Worm (Caenorhabditis elegans) whole organism, midembryonic: ENCODE data around the gene hsp-1.

Experiments used
- T22C8.4 ChIP-seq: fragments of 200-800 bp; sonication (Bioruptor generic); IDR thresholded peaks from 2 replicates; pipeline ENCODE4 v1.3.6; 2022; ENCODE audit warnings: missing genetic modification characterization, missing compliant biosample characterization
- cog-1 ChIP-seq: sonication (generic microtip); optimal IDR thresholded peaks from 2 replicates; lab custom pipeline; 2016; ENCODE audit warnings: missing genetic modification characterization, missing compliant biosample characterization
- flt-1 ChIP-seq: fragments of 200-800 bp; sonication (Bioruptor generic); IDR thresholded peaks from 2 replicates; pipeline ENCODE4 v1.3.6; 2022; ENCODE audit warnings: missing genetic modification characterization, missing compliant biosample characterization
- klf-2 ChIP-seq: fragments of 200-800 bp; sonication (Bioruptor generic); conservative IDR thresholded peaks from 2 replicates; pipeline ENCODE4 v1.3.6; 2022; ENCODE audit warnings: missing genetic modification reagents, missing genetic modification characterization, missing compliant biosample characterization
- med-1 ChIP-seq: sonication (generic microtip); optimal IDR thresholded peaks from 2 replicates; lab custom pipeline; 2017; ENCODE audit warnings: missing genetic modification characterization, mild to moderate bottlenecking, missing compliant biosample characterization, antibody characterized with exemption, missing genetic modification reagents; ENCODE audit not compliant: insufficient read depth
- ref-1 ChIP-seq: fragments of 200-800 bp; sonication (Bioruptor generic); conservative IDR thresholded peaks from 2 replicates; pipeline ENCODE4 v1.3.6; 2022; ENCODE audit warnings: missing genetic modification reagents, missing genetic modification characterization, missing compliant biosample characterization
- tab-1 ChIP-seq: fragments of 200-800 bp; sonication (Bioruptor generic); IDR thresholded peaks from 2 replicates; pipeline ENCODE4 v1.3.6; 2022; ENCODE audit warnings: missing genetic modification characterization, missing compliant biosample characterization
- ztf-23 ChIP-seq: fragments of 200-800 bp; sonication (Bioruptor generic); IDR thresholded peaks from 2 replicates; pipeline ENCODE4 v1.3.6; 2022; ENCODE audit warnings: missing genetic modification reagents, missing genetic modification characterization, missing compliant biosample characterization
- ztf-29 ChIP-seq: fragments of 200-800 bp; sonication (Bioruptor generic); IDR thresholded peaks from 2 replicates; pipeline ENCODE4 v1.3.6; 2022; ENCODE audit warnings: missing genetic modification reagents, missing genetic modification characterization, missing compliant biosample characterization

ce11 chrIV:17311842-17312241, 33.1 kb downstream of the hsp-1 start, which contains the start of gene snf-9:
- TF ChIP-seq ztf-29 (GFP tag; lab: Robert Waterston, UW) (no peak), T22C8.4 (GFP tag; lab: Robert Waterston, UW) (no peak), flt-1 (no peak), cog-1 (tag; lab: Kevin White, UChicago) (no peak), ref-1 (GFP tag; lab: Robert Waterston, UW) (no peak), ztf-23 (GFP tag; lab: Robert Waterston, UW) (no peak), klf-2 (no peak), med-1 (GFP tag; lab: Kevin White, UChicago) (no peak), tab-1 (GFP tag; lab: Robert Waterston, UW) (no peak)
